Worm (Caenorhabditis elegans) whole organism, L1 larva: Measurements from ENCODE around the gene Y71H2AM.29.

Experiments used
- C04F5.9 ChIP-seq: sonication (generic microtip); optimal IDR thresholded peaks from 2 replicates; lab custom pipeline; 2016; ENCODE audit warnings: missing genetic modification characterization, missing compliant biosample characterization
- C34B4.2 ChIP-seq: sonication (generic microtip); optimal IDR thresholded peaks from 2 replicates; lab custom pipeline; 2017; ENCODE audit warnings: mild to moderate bottlenecking, missing genetic modification characterization, missing compliant biosample characterization
- F16B12.6 ChIP-seq: fragments of 150-350 bp; optimal IDR thresholded peaks from 2 replicates; lab custom pipeline; 2014; ENCODE audit warnings: missing biosample characterization, missing genetic modification characterization
- aha-1 ChIP-seq: fragments of 150-350 bp; optimal IDR thresholded peaks from 2 replicates; lab custom pipeline; 2014; ENCODE audit warnings: missing biosample characterization, missing genetic modification characterization
- alr-1 ChIP-seq: fragments of 200-800 bp; sonication (Bioruptor generic); optimal IDR thresholded peaks from 2 replicates; lab custom pipeline; 2018; ENCODE audit warnings: borderline replicate concordance, mild to moderate bottlenecking, missing genetic modification characterization, missing compliant biosample characterization
- aly-2 ChIP-seq: fragments of 150-350 bp; optimal IDR thresholded peaks from 2 replicates; lab custom pipeline; 2014; ENCODE audit warnings: missing biosample characterization, missing genetic modification characterization
- ama-1 ChIP-seq: fragments of 150-350 bp; optimal IDR thresholded peaks from 2 replicates; lab custom pipeline; 2014
- ceh-63 ChIP-seq: fragments of 200-800 bp; sonication (Bioruptor generic); optimal IDR thresholded peaks from 2 replicates; lab custom pipeline; 2018; ENCODE audit warnings: mild to moderate bottlenecking, missing genetic modification characterization, missing compliant biosample characterization
- ceh-8 ChIP-seq: fragments of 200-800 bp; sonication (Bioruptor generic); optimal IDR thresholded peaks from 2 replicates; lab custom pipeline; 2018; ENCODE audit warnings: mild to moderate bottlenecking, missing genetic modification characterization, moderate library complexity, missing compliant biosample characterization
- ceh-82 ChIP-seq, 3 experiments: fragments of 150-350 bp in 1 of 3; sonication (generic microtip) in 2 of 3; optimal IDR thresholded peaks; 2 replicates each; lab custom pipeline; 2014 to 2017; ENCODE audit warnings: missing biosample characterization in 3 of 3, missing genetic modification characterization in 3 of 3
- ceh-90 ChIP-seq: sonication (generic microtip); optimal IDR thresholded peaks from 2 replicates; lab custom pipeline; 2016; ENCODE audit warnings: missing genetic modification characterization, missing compliant biosample characterization
- efl-1 ChIP-seq, 4 experiments: fragments of 150-350 bp; optimal IDR thresholded peaks in 3 of 4; peaks in 1 of 4; 1 replicate in 1 of 4; 2 replicates in 3 of 4; lab custom pipeline; 2014; ENCODE audit warnings: missing biosample characterization in 2 of 4, missing genetic modification characterization in 2 of 4, missing genetic modification reagents in 2 of 4
- efl-3 ChIP-seq: fragments of 200-800 bp; sonication (Bioruptor generic); optimal IDR thresholded peaks from 2 replicates; lab custom pipeline; 2018; ENCODE audit warnings: mild to moderate bottlenecking, missing genetic modification characterization, missing compliant biosample characterization
- ets-5 ChIP-seq: fragments of 200-800 bp; sonication (Bioruptor generic); IDR thresholded peaks from 2 replicates; pipeline ENCODE4 v1.3.6; 2022; ENCODE audit warnings: missing genetic modification characterization, missing compliant biosample characterization
- fkh-4 ChIP-seq: sonication (generic microtip); optimal IDR thresholded peaks from 2 replicates; lab custom pipeline; 2016; ENCODE audit warnings: missing compliant biosample characterization, missing genetic modification characterization, borderline replicate concordance
- fkh-8 ChIP-seq: sonication (generic microtip); optimal IDR thresholded peaks from 2 replicates; lab custom pipeline; 2016; ENCODE audit warnings: mild to moderate bottlenecking, missing genetic modification characterization, missing compliant biosample characterization
- fos-1 ChIP-seq: fragments of 150-350 bp; optimal IDR thresholded peaks from 2 replicates; lab custom pipeline; 2014; ENCODE audit warnings: missing biosample characterization, missing genetic modification characterization
- hlh-17 ChIP-seq: fragments of 200-800 bp; sonication (Bioruptor generic); optimal IDR thresholded peaks from 2 replicates; lab custom pipeline; 2018; ENCODE audit warnings: missing genetic modification characterization, mild to moderate bottlenecking, missing compliant biosample characterization, moderate library complexity, borderline replicate concordance
- hlh-4 ChIP-seq: sonication (generic microtip); optimal IDR thresholded peaks from 2 replicates; lab custom pipeline; 2016; ENCODE audit warnings: mild to moderate bottlenecking, missing genetic modification characterization, missing compliant biosample characterization
- irx-1 ChIP-seq: sonication (generic microtip); optimal IDR thresholded peaks from 2 replicates; lab custom pipeline; 2016; ENCODE audit warnings: missing genetic modification characterization, missing compliant biosample characterization
- lin-13 ChIP-seq: fragments of 150-350 bp; optimal IDR thresholded peaks from 2 replicates; lab custom pipeline; 2014; ENCODE audit warnings: missing biosample characterization, missing genetic modification reagents, missing genetic modification characterization
- lin-15B ChIP-seq: fragments of 150-350 bp; sonication (generic microtip); optimal IDR thresholded peaks from 3 replicates; lab custom pipeline; 2014; ENCODE audit warnings: missing biosample characterization, missing genetic modification characterization
- lin-35 ChIP-seq, 2 experiments: fragments of 150-350 bp; optimal IDR thresholded peaks; 2 replicates each; lab custom pipeline; 2014; ENCODE audit warnings: missing biosample characterization in 2 of 2, missing genetic modification characterization in 2 of 2, missing genetic modification reagents in 2 of 2
- lin-39 ChIP-seq: fragments of 150-350 bp; optimal IDR thresholded peaks from 2 replicates; lab custom pipeline; 2014; ENCODE audit warnings: missing biosample characterization, missing genetic modification reagents, missing genetic modification characterization
- lir-3 ChIP-seq: sonication (generic microtip); optimal IDR thresholded peaks from 2 replicates; lab custom pipeline; 2016; ENCODE audit warnings: mild to moderate bottlenecking, missing genetic modification characterization, moderate library complexity, missing compliant biosample characterization; ENCODE audit not compliant: poor library complexity
- mef-2 ChIP-seq: fragments of 150-350 bp; optimal IDR thresholded peaks from 2 replicates; lab custom pipeline; 2014; ENCODE audit warnings: missing biosample characterization, missing genetic modification characterization
- mep-1 ChIP-seq: fragments of 150-350 bp; optimal IDR thresholded peaks from 2 replicates; lab custom pipeline; 2014; ENCODE audit warnings: missing biosample characterization, missing genetic modification characterization
- nhr-12 ChIP-seq: sonication (generic microtip); optimal IDR thresholded peaks from 2 replicates; lab custom pipeline; 2017; ENCODE audit warnings: missing biosample characterization, missing genetic modification characterization
- nhr-19 ChIP-seq: fragments of 200-800 bp; sonication (Bioruptor generic); conservative IDR thresholded peaks from 2 replicates; pipeline ENCODE4 v1.3.6; 2022; ENCODE audit warnings: missing genetic modification characterization, missing compliant biosample characterization
- nhr-47 ChIP-seq: sonication (generic microtip); optimal IDR thresholded peaks from 2 replicates; lab custom pipeline; 2016; ENCODE audit warnings: mild to moderate bottlenecking, missing genetic modification characterization, moderate library complexity, missing compliant biosample characterization
- nhr-71 ChIP-seq: sonication (generic microtip); optimal IDR thresholded peaks from 2 replicates; lab custom pipeline; 2016; ENCODE audit warnings: mild to moderate bottlenecking, missing genetic modification characterization, moderate library complexity, missing compliant biosample characterization
- nhr-76 ChIP-seq: sonication (generic microtip); optimal IDR thresholded peaks from 2 replicates; lab custom pipeline; 2017; ENCODE audit warnings: missing biosample characterization, missing genetic modification characterization
- nhr-84 ChIP-seq: sonication (generic microtip); optimal IDR thresholded peaks from 2 replicates; lab custom pipeline; 2017; ENCODE audit warnings: missing biosample characterization, missing genetic modification characterization
- nhr-85 ChIP-seq: sonication (generic microtip); peaks from one replicate; lab custom pipeline; 2016; ENCODE audit warnings: missing genetic modification characterization, inconsistent platforms, missing compliant biosample characterization
- nhr-90 ChIP-seq: sonication (generic microtip); optimal IDR thresholded peaks from 2 replicates; lab custom pipeline; 2016; ENCODE audit warnings: mild to moderate bottlenecking, missing genetic modification characterization, missing compliant biosample characterization; ENCODE audit not compliant: poor library complexity
- pag-3 ChIP-seq: sonication (generic microtip); optimal IDR thresholded peaks from 2 replicates; lab custom pipeline; 2017; ENCODE audit warnings: missing genetic modification characterization, mild to moderate bottlenecking, missing compliant biosample characterization, antibody characterized with exemption, borderline replicate concordance; ENCODE audit not compliant: insufficient read depth
- pax-3 ChIP-seq: fragments of 200-800 bp; sonication (Bioruptor generic); optimal IDR thresholded peaks from 2 replicates; lab custom pipeline; 2018; ENCODE audit warnings: mild to moderate bottlenecking, missing genetic modification characterization, moderate library complexity, missing compliant biosample characterization
- pqm-1 ChIP-seq: sonication (generic microtip); optimal IDR thresholded peaks from 3 replicates; lab custom pipeline; 2017; ENCODE audit warnings: missing biosample characterization, missing genetic modification characterization
- skn-1 ChIP-seq: fragments of 150-350 bp; optimal IDR thresholded peaks from 2 replicates; lab custom pipeline; 2014; ENCODE audit warnings: missing biosample characterization, missing genetic modification characterization
- sox-4 ChIP-seq: sonication (generic microtip); optimal IDR thresholded peaks from 2 replicates; lab custom pipeline; 2016; ENCODE audit warnings: missing genetic modification characterization, missing compliant biosample characterization
- tbx-2 ChIP-seq: sonication (generic microtip); optimal IDR thresholded peaks from 2 replicates; lab custom pipeline; 2016; ENCODE audit warnings: missing genetic modification characterization, missing compliant biosample characterization
- unc-86 ChIP-seq: sonication (generic microtip); optimal IDR thresholded peaks from 2 replicates; lab custom pipeline; 2016; ENCODE audit warnings: missing genetic modification characterization, missing compliant biosample characterization
- unc-98 ChIP-seq: fragments of 200-800 bp; sonication (Bioruptor generic); IDR thresholded peaks from 2 replicates; pipeline ENCODE4 v1.3.6; 2022; ENCODE audit warnings: missing genetic modification characterization, missing compliant biosample characterization
- vab-15 ChIP-seq: sonication (generic microtip); optimal IDR thresholded peaks from 2 replicates; lab custom pipeline; 2017; ENCODE audit warnings: missing genotype, mild to moderate bottlenecking, missing genetic modification characterization, missing compliant biosample characterization
- xbp-1 ChIP-seq: sonication (generic microtip); optimal IDR thresholded peaks from 2 replicates; lab custom pipeline; 2016; ENCODE audit warnings: missing genetic modification characterization, missing compliant biosample characterization
- zip-4 ChIP-seq: fragments of 200-800 bp; sonication (Bioruptor generic); optimal IDR thresholded peaks from 2 replicates; lab custom pipeline; 2018; ENCODE audit warnings: mild to moderate bottlenecking, missing genetic modification characterization, moderate library complexity, missing compliant biosample characterization
- ztf-11 ChIP-seq, 2 experiments: sonication (generic microtip); optimal IDR thresholded peaks; 2 replicates each; lab custom pipeline; 2016 to 2017; ENCODE audit warnings: missing genetic modification characterization in 2 of 2, missing biosample characterization in 1 of 2, missing compliant biosample characterization in 1 of 2
- ztf-4 ChIP-seq: fragments of 150-350 bp; optimal IDR thresholded peaks from 2 replicates; lab custom pipeline; 2014; ENCODE audit warnings: missing biosample characterization, missing genetic modification characterization

The Y71H2AM.29 gene

ce11 chrIII:2805084-2805483 lies 27.5 kb upstream of the Y71H2AM.29 start, which contains the start of gene Y71H2AM.3 (continued):
- TF ChIP-seq ama-1 (peak; percentile 1), efl-1 (optimal IDR thresholded peaks at IDR 0.05; lab: Kevin White, UChicago) (peak; percentile 95 to 96), efl-1 (GFP tag; optimal IDR thresholded peaks at IDR 0.05 in 1 of 2; lab: Kevin White, UChicago) (peak; percentile 95 to 99), efl-3 (GFP tag; lab: Kevin White, UChicago) (no peak), lir-3 (no peak), fos-1 (tag; lab: Kevin White, UChicago) (peak; percentile 38), tbx-2 (tag; lab: Kevin White, UChicago) (peak; percentile 35), ztf-4 (tag; lab: Kevin White, UChicago) (no peak), unc-86 (tag; lab: Kevin White, UChicago) (peak; percentile 23), ceh-63 (GFP tag; lab: Kevin White, UChicago) (no peak), ceh-82 (tag; optimal IDR thresholded peaks at IDR 0.05; lab: Kevin White, UChicago) (peak in 2 of 3 experiments; percentile 25 to 67), skn-1 (tag; lab: Kevin White, UChicago) (no peak), vab-15 (tag; lab: Kevin White, UChicago) (peak; percentile 32), xbp-1 (tag; lab: Kevin White, UChicago) (peak; percentile 52), C04F5.9 (peak; percentile 40), fkh-4 (tag; lab: Kevin White, UChicago) (no peak), ceh-90 (tag; lab: Kevin White, UChicago) (no peak), nhr-85 (tag; lab: Kevin White, UChicago) (no peak), pax-3 (tag; lab: Kevin White, UChicago) (no peak), ceh-8 (GFP tag; lab: Kevin White, UChicago) (no peak), lin-15B (peak; percentile 48), lin-35 (GFP tag; optimal IDR thresholded peaks at IDR 0.05; lab: Kevin White, UChicago) (peak; percentile 95 to 96), nhr-47 (tag; lab: Kevin White, UChicago) (peak; percentile 75), pag-3 (tag; lab: Kevin White, UChicago) (no peak), nhr-19 (peak; percentile 51), pqm-1 (tag; lab: Kevin White, UChicago) (no peak), nhr-12 (no peak), lin-39 (no peak), mef-2 (tag; lab: Kevin White, UChicago) (no peak), sox-4 (tag; lab: Kevin White, UChicago) (no peak), aly-2 (no peak), nhr-90 (tag; lab: Kevin White, UChicago) (peak; percentile 30), ets-5 (no peak), zip-4 (GFP tag; lab: Kevin White, UChicago) (peak; percentile 10), nhr-84 (tag; lab: Kevin White, UChicago) (no peak), lin-13 (GFP tag; lab: Kevin White, UChicago) (peak; percentile 23), hlh-4 (tag; lab: Kevin White, UChicago) (no peak), irx-1 (tag; lab: Kevin White, UChicago) (no peak), F16B12.6 (tag; lab: Kevin White, UChicago) (peak; percentile 37), fkh-8 (tag; lab: Kevin White, UChicago) (peak; percentile 40), mep-1 (tag; lab: Kevin White, UChicago) (peak; percentile 70)
- TF ChIP-seq, all 84 proteins: peak for 30

- TF ChIP-seq nhr-90 (tag; lab: Kevin White, UChicago), result no peak
- TF ChIP-seq ztf-11 (tag; optimal IDR thresholded peaks at IDR 0.05; lab: Kevin White, UChicago), result no peak
- TF ChIP-seq aha-1 (tag; lab: Kevin White, UChicago), result no peak
- TF ChIP-seq nhr-71 (tag; lab: Kevin White, UChicago), result peak; percentile 7
- no peak for TF ChIP-seq sox-4 (tag; lab: Kevin White, UChicago)
- peak; percentile 5 to 6 for TF ChIP-seq efl-1 (optimal IDR thresholded peaks at IDR 0.05; lab: Kevin White, UChicago)
- no peak for TF ChIP-seq efl-1 (GFP tag; optimal IDR thresholded peaks at IDR 0.05 in 1 of 2; lab: Kevin White, UChicago)
- no peak for TF ChIP-seq hlh-17
- TF ChIP-seq alr-1, result no peak
- no peak for TF ChIP-seq F16B12.6 (tag; lab: Kevin White, UChicago)
- no peak for TF ChIP-seq fkh-4 (tag; lab: Kevin White, UChicago)
- TF ChIP-seq unc-98 (GFP tag; lab: Robert Waterston, UW), result no peak
- TF ChIP-seq C34B4.2 (tag; lab: Kevin White, UChicago), result no peak
- no peak for TF ChIP-seq nhr-76 (tag; lab: Kevin White, UChicago)
- peak; percentile 23 for TF ChIP-seq aly-2
- no peak for TF ChIP-seq efl-3 (GFP tag; lab: Kevin White, UChicago)
Observed at ce11 chrIII:2811410-2811809, 21.2 kb upstream of the Y71H2AM.29 start.
